Fruit fly (Drosophila melanogaster) ovary, adult (tissue): ENCODE results near the gene Vajk3.
A peak's percentile ranks its signal among the peaks of the same experiment; 100 is the strongest.

Experiments used
- CG17801 ChIP-seq: fragments of 200-800 bp; optimal IDR thresholded peaks from 2 replicates; lab custom pipeline; 2019; ENCODE audit warnings: missing biosample characterization, mild to moderate bottlenecking, missing genetic modification characterization, moderate library complexity; ENCODE audit not compliant: partially characterized antibody

Gene Vajk3

dm6 chr2L:13923984-13924383 is 23.3 kb downstream of the Vajk3 start:
- no peak for TF ChIP-seq CG17801

- TF ChIP-seq CG17801 = no peak
Observed at dm6 chr2L:13923453-13923852, 23.8 kb downstream of the Vajk3 start, which contains the start of gene Vajk1. TSS of gene Vajk1 (minus strand) at chr2L:13923553.

- TF ChIP-seq CG17801 = no peak
Observed at dm6 chr2L:13914425-13914824, 32.9 kb downstream of the Vajk3 start, which contains the start of gene Ance-3. TSS of gene Ance-3 (plus strand) at chr2L:13914725.

dm6 chr2L:13911783-13912182 is 35.5 kb downstream of the Vajk3 start, which contains the start of gene Acyp:
TSS of gene Acyp (plus strand) at chr2L:13912083.
- TF ChIP-seq CG17801 = no peak

- no peak for TF ChIP-seq CG17801
Observed at dm6 chr2L:13909033-13909432, 38.2 kb downstream of the Vajk3 start, which contains the start of gene Ance-2. TSS of gene Ance-2 (plus strand) at chr2L:13909333.

- TF ChIP-seq CG17801 = no peak
Observed at dm6 chr2L:13905848-13906585, 41.3 kb downstream of the Vajk3 start.

- no peak for TF ChIP-seq CG17801
Observed at dm6 chr2L:13905072-13905847, 42.0 kb downstream of the Vajk3 start, which contains the start of gene Ance. TSS of gene Ance (plus strand) at chr2L:13905645.

- TF ChIP-seq CG17801 = peak; percentile 89
Observed at dm6 chr2L:13904331-13904911, 42.9 kb downstream of the Vajk3 start, which contains the start of gene Smg5. TSS of gene Smg5 (minus strand) at chr2L:13904661.

dm6 chr2L:13903796-13904330 is 43.4 kb downstream of the Vajk3 start:
- TF ChIP-seq CG17801 = no peak

- TF ChIP-seq CG17801 = no peak
Observed at dm6 chr2L:13900111-13900930, 47.0 kb downstream of the Vajk3 start.
